Worm (Caenorhabditis elegans) whole organism, L4 larva: ENCODE results near the gene sdha-1.

Experiments
- F37D6.2 ChIP-seq: sonication (generic microtip); optimal IDR thresholded peaks from 2 replicates; lab custom pipeline; 2016; ENCODE audit warnings: mild to moderate bottlenecking, missing genetic modification characterization, missing compliant biosample characterization
- T26A8.4 ChIP-seq: fragments of 200-800 bp; sonication (Bioruptor generic); IDR thresholded peaks from 2 replicates; pipeline ENCODE4 v1.3.6; 2022; ENCODE audit warnings: missing genetic modification characterization, missing compliant biosample characterization
- Y105C5A.15 ChIP-seq: fragments of 200-800 bp; sonication (Bioruptor generic); IDR thresholded peaks from 2 replicates; pipeline ENCODE4 v1.3.6; 2022; ENCODE audit warnings: missing genetic modification characterization, missing compliant biosample characterization
- Y75B8A.6 ChIP-seq: fragments of 200-800 bp; sonication (Bioruptor generic); IDR thresholded peaks from 2 replicates; pipeline ENCODE4 v1.3.6; 2022; ENCODE audit warnings: missing genetic modification reagents, missing genetic modification characterization, missing compliant biosample characterization
- aha-1 ChIP-seq: fragments of 150-350 bp; peaks from one replicate; lab custom pipeline; 2014; ENCODE audit warnings: missing biosample characterization, missing genetic modification characterization
- aly-2 ChIP-seq: sonication (generic microtip); optimal IDR thresholded peaks from 2 replicates; lab custom pipeline; 2018; ENCODE audit warnings: missing biosample characterization, missing genetic modification characterization
- ceh-28 ChIP-seq: fragments of 150-350 bp; optimal IDR thresholded peaks from 2 replicates; lab custom pipeline; 2014; ENCODE audit warnings: missing biosample characterization, missing genetic modification reagents, missing genetic modification characterization
- ceh-32 ChIP-seq: sonication (generic microtip); optimal IDR thresholded peaks from 2 replicates; lab custom pipeline; 2016; ENCODE audit warnings: mild to moderate bottlenecking, missing genetic modification characterization, missing compliant biosample characterization; ENCODE audit not compliant: poor library complexity
- dmd-9 ChIP-seq: fragments of 200-800 bp; sonication (Bioruptor generic); IDR thresholded peaks from 2 replicates; pipeline ENCODE4 v1.3.6; 2022; ENCODE audit warnings: missing genetic modification reagents, missing genetic modification characterization, missing compliant biosample characterization
- dpl-1 ChIP-seq: fragments of 150-350 bp; optimal IDR thresholded peaks from 2 replicates; lab custom pipeline; 2014; ENCODE audit warnings: missing biosample characterization, missing genetic modification reagents, missing genetic modification characterization
- dve-1 ChIP-seq: sonication (generic microtip); optimal IDR thresholded peaks from 2 replicates; lab custom pipeline; 2017; ENCODE audit warnings: antibody characterized with exemption, mild to moderate bottlenecking, missing genetic modification characterization, missing compliant biosample characterization; ENCODE audit not compliant: insufficient read depth
- egl-43 ChIP-seq: fragments of 200-800 bp; sonication (Bioruptor generic); IDR thresholded peaks from 2 replicates; pipeline ENCODE4 v1.3.6; 2022; ENCODE audit warnings: missing genetic modification reagents, missing genetic modification characterization, missing compliant biosample characterization
- fkh-10 ChIP-seq: fragments of 150-350 bp; optimal IDR thresholded peaks from 2 replicates; lab custom pipeline; 2014; ENCODE audit warnings: missing biosample characterization, missing genetic modification reagents, missing genetic modification characterization
- hmg-1.1 ChIP-seq: fragments of 200-800 bp; sonication (Bioruptor generic); IDR thresholded peaks from 2 replicates; pipeline ENCODE4 v1.3.6; 2022; ENCODE audit warnings: missing genetic modification reagents, missing genetic modification characterization, missing compliant biosample characterization
- jun-1 ChIP-seq: fragments of 150-350 bp; optimal IDR thresholded peaks from 2 replicates; lab custom pipeline; 2014; ENCODE audit warnings: missing biosample characterization, missing genetic modification reagents, missing genetic modification characterization
- mdl-1 ChIP-seq, 2 experiments: fragments of 150-350 bp in 1 of 2; sonication (generic microtip) in 1 of 2; optimal IDR thresholded peaks; 2 replicates each; lab custom pipeline; 2014 to 2017; ENCODE audit warnings: missing biosample characterization in 2 of 2, missing genetic modification characterization in 2 of 2
- mes-2 ChIP-seq: sonication (generic microtip); optimal IDR thresholded peaks from 2 replicates; lab custom pipeline; 2016; ENCODE audit warnings: missing genotype, mild to moderate bottlenecking, missing genetic modification characterization, missing compliant biosample characterization; ENCODE audit not compliant: poor library complexity, severe bottlenecking
- mxl-2 ChIP-seq: fragments of 200-800 bp; sonication (Bioruptor generic); conservative IDR thresholded peaks from 2 replicates; pipeline ENCODE4 v1.3.6; 2022; ENCODE audit warnings: missing genetic modification reagents, missing genetic modification characterization, missing compliant biosample characterization
- nhr-10 ChIP-seq: fragments of 150-350 bp; optimal IDR thresholded peaks from 2 replicates; lab custom pipeline; 2014; ENCODE audit warnings: missing biosample characterization, missing genetic modification characterization
- nhr-11 ChIP-seq: fragments of 150-350 bp; optimal IDR thresholded peaks from 2 replicates; lab custom pipeline; 2014; ENCODE audit warnings: missing biosample characterization, missing genetic modification characterization
- nhr-111 ChIP-seq: fragments of 200-800 bp; sonication (Bioruptor generic); optimal IDR thresholded peaks from 2 replicates; lab custom pipeline; 2018; ENCODE audit warnings: mild to moderate bottlenecking, missing genetic modification characterization, missing compliant biosample characterization
- nhr-28 ChIP-seq: fragments of 150-350 bp; optimal IDR thresholded peaks from 2 replicates; lab custom pipeline; 2014; ENCODE audit warnings: missing biosample characterization, missing genetic modification characterization
- nhr-48 ChIP-seq: sonication (generic microtip); optimal IDR thresholded peaks from 2 replicates; lab custom pipeline; 2016; ENCODE audit warnings: mild to moderate bottlenecking, missing genetic modification characterization, missing compliant biosample characterization
- pha-4 ChIP-seq, 2 experiments: fragments of 150-350 bp in 1 of 2; fragments of 200-800 bp in 1 of 2; sonication (Bioruptor generic) in 1 of 2; IDR thresholded peaks in 1 of 2; optimal IDR thresholded peaks in 1 of 2; 2 replicates each; pipeline versions ENCODE4 v1.3.6 to Lab custom; 2014 to 2022; ENCODE audit warnings: missing genetic modification characterization in 2 of 2, missing genetic modification reagents in 2 of 2, missing biosample characterization in 1 of 2, missing compliant biosample characterization in 1 of 2
- pqm-1 ChIP-seq: sonication (generic microtip); optimal IDR thresholded peaks from 2 replicates; lab custom pipeline; 2017; ENCODE audit warnings: missing biosample characterization, missing genetic modification characterization
- spr-3 ChIP-seq: fragments of 200-800 bp; sonication (Bioruptor generic); optimal IDR thresholded peaks from 2 replicates; lab custom pipeline; 2018; ENCODE audit warnings: mild to moderate bottlenecking, missing genetic modification characterization, missing compliant biosample characterization
- tra-1 ChIP-seq: fragments of 200-800 bp; sonication (Bioruptor generic); IDR thresholded peaks from 2 replicates; pipeline ENCODE4 v1.3.6; 2022; ENCODE audit warnings: missing genetic modification reagents, missing genetic modification characterization, missing compliant biosample characterization
- unc-62 ChIP-seq, 3 experiments: fragments of 150-350 bp in 1 of 3; sonication (generic microtip); optimal IDR thresholded peaks in 2 of 3; peaks in 1 of 3; 1 replicate in 1 of 3; 2 replicates in 2 of 3; lab custom pipeline; 2014 to 2017; ENCODE audit warnings: missing biosample characterization in 3 of 3, missing genetic modification characterization in 3 of 3, missing genetic modification reagents in 3 of 3, missing genotype in 1 of 3
- vab-7 ChIP-seq: fragments of 200-800 bp; sonication (Bioruptor generic); IDR thresholded peaks from 2 replicates; pipeline ENCODE4 v1.3.6; 2022; ENCODE audit warnings: missing genetic modification reagents, missing genetic modification characterization, missing compliant biosample characterization

The sdha-1 gene

ce11 chrX:8584825-8585384 is 39.1 kb upstream of the sdha-1 start (continued):
- TF ChIP-seq pha-4 (GFP tag; IDR thresholded peaks at IDR 0.05; lab: Robert Waterston, UW) (no peak), pha-4 (tag; optimal IDR thresholded peaks at IDR 0.05; lab: Kevin White, UChicago) (no peak)
- TF ChIP-seq, all 104 proteins: peak for 0

ce11 chrX:8582767-8583360 is 37.0 kb upstream of the sdha-1 start:
- TF ChIP-seq mxl-2 (GFP tag; lab: Robert Waterston, UW) (no peak), aly-2 (tag; lab: Kevin White, UChicago) (no peak), jun-1 (tag; lab: Kevin White, UChicago) (no peak), nhr-111 (GFP tag; lab: Kevin White, UChicago) (no peak), nhr-48 (tag; lab: Kevin White, UChicago) (no peak), F37D6.2 (tag; lab: Kevin White, UChicago) (no peak), tra-1 (GFP tag; lab: Robert Waterston, UW) (no peak), ceh-32 (tag; lab: Kevin White, UChicago) (no peak), Y105C5A.15 (GFP tag; lab: Robert Waterston, UW) (no peak), nhr-28 (peak; percentile 9), dmd-9 (no peak), nhr-11 (tag; lab: Kevin White, UChicago) (peak; percentile 36)
- TF ChIP-seq, all 104 proteins: peak for 2

DNA sequence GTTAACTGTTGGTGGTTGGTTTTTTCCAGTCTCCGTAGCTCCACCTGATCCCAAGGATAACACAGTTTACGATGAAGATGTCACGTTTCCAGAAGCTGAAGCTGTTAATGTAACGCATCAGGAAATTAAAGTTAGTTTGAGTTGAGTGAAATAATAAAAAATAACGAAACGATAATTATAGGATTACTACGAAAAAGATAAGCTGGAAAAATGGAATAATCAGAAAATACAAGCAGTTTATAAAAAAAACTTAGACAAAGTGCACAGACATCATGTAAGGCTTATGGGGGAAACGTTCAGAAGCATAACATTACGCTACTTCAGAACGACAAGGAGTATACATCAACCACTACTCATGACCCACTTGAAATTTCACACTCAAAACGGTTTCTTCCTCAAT is 35.6 kb upstream of the sdha-1 start, which contains the start of gene F18E9.8:
F18E9.8 (minus strand) TSS at position 101 of the 400 bp plus-strand sequence.
- TF ChIP-seq nhr-10 (tag; lab: Kevin White, UChicago) (no peak), vab-7 (no peak), ceh-28 (no peak), nhr-28 (no peak), nhr-48 (tag; lab: Kevin White, UChicago) (no peak), dve-1 (no peak), fkh-10 (GFP tag; lab: Kevin White, UChicago) (no peak), pqm-1 (no peak)
- TF ChIP-seq, all 104 proteins: peak for 0

DNA sequence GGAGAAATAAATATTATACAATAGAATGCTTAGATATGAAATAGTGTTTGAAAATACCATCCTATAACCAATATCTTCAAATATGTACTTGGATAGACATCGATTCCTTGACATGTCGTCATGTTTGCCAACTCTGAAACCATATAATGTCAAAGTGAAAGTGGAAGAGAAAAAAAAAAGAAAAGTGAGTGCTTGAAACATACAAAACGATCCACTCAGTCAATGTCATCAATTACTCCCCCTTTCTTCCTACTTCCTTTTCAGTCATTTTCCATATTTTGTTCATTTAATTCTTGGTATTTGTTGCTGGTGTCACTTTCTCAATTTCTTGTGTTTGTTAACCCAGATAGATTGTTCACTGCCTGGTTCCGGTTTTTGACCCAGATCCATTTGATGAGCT is 34.4 kb upstream of the sdha-1 start, which contains the start of gene F18E9.4:
F18E9.4 (plus strand) TSS at position 301 of the 400 bp plus-strand sequence.
- TF ChIP-seq Y75B8A.6 (GFP tag; lab: Robert Waterston, UW), result no peak
- TF ChIP-seq spr-3, result no peak
- peak; percentile 22 for TF ChIP-seq aha-1 (tag; lab: Kevin White, UChicago)

- peak in 1 of 2 experiments; percentile 69 for TF ChIP-seq unc-62 (GFP tag; optimal IDR thresholded peaks at IDR 0.05 in 1 of 2; lab: Kevin White, UChicago)
- TF ChIP-seq unc-62 (tag; optimal IDR thresholded peaks at IDR 0.05; lab: Kevin White, UChicago), result no peak
- no peak for TF ChIP-seq T26A8.4
Measured at ce11 chrX:8570997-8571517, 25.2 kb upstream of the sdha-1 start, which contains the start of gene jmjd-3.1. TSS of gene jmjd-3.1 (plus strand) at chrX:8571047.

DNA sequence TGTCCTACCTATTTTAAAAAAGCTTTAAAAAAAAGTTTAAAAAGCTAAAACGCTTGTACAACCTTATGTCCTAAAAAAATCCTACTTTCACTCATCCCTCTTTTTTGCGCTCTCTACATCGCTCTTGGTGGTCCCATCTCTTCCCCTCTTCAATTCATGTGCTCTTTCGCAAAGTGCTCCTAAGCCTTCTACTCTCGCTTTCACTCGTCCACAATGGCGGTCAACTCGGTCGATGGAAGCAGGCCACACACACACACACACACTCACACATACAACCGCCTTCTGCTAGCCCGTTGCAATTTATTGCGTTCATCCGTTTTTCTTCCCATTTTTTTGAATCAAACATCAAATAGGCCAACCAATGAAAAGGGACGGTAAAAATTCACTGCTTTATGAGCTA is 23.3 kb upstream of the sdha-1 start:
- TF ChIP-seq aha-1 (tag; lab: Kevin White, UChicago) (peak; percentile 79), jun-1 (tag; lab: Kevin White, UChicago) (no peak), mdl-1 (tag; optimal IDR thresholded peaks at IDR 0.05; lab: Kevin White, UChicago) (no peak), hmg-1.1 (GFP tag; lab: Robert Waterston, UW) (peak; percentile 54; the same call in 1 of the 2 replicates), dpl-1 (no peak), mes-2 (tag; lab: Kevin White, UChicago) (peak; percentile 47), egl-43 (GFP tag; lab: Robert Waterston, UW) (0 out of 2 replicates have a peak, but pooled peaks have one; percentile 46)
